Fruit fly (Drosophila melanogaster): ENCODE measurements around the gene B-H1.
A peak's percentile ranks its signal among the peaks of the same experiment; 100 is the strongest.

The B-H1 gene

DNA sequence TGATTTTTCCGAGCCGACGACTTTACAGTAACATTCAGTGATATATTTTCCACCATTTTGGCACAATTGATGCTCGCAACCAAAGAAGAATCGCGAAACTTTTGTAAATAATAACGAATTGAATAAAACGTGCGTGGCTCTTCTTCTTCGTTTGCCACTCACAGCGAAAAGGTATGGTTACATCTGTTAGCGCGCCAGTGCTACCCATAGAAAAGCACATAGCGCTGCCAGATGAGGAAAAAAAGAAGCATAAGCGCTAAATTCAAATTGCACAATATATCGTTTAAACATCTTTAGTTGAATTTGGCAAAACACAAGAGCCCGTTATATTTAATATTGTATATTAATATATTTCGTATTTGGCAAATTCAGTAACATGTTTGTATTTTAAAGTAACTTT is 24.7 kb downstream of the B-H1 start, which contains the start of gene CG8611:
Gene CG8611 (minus strand): TSS at position 159 of the 400 bp plus-strand sequence.
- TF ChIP-seq CG12605 (GFP tag; IDR thresholded peaks at IDR 0.05) = no peak
- no peak for TF ChIP-seq Snoo (tag; optimal IDR thresholded peaks at IDR 0.05)
- TF ChIP-seq Pif1A (GFP tag; optimal IDR thresholded peaks at IDR 0.05) = no peak
- no peak for TF ChIP-seq CG9948 (tag; optimal IDR thresholded peaks at IDR 0.05)
- no peak for TF ChIP-seq CG8159 (tag; optimal IDR thresholded peaks at IDR 0.05)
- no peak for TF ChIP-seq CG15710 (tag; optimal IDR thresholded peaks at IDR 0.05)
- no peak for TF ChIP-seq Ets98B (GFP tag; IDR thresholded peaks at IDR 0.05)
- TF ChIP-seq EcR (GFP tag; optimal IDR thresholded peaks at IDR 0.05) = no peak
- no peak for TF ChIP-seq fd96Ca (GFP tag; IDR thresholded peaks at IDR 0.05)
- TF ChIP-seq CG34367 (tag; optimal IDR thresholded peaks at IDR 0.05) = no peak
- no peak for TF ChIP-seq rn (GFP tag; IDR thresholded peaks at IDR 0.05)
- no peak for TF ChIP-seq CG4496 (GFP tag; IDR thresholded peaks at IDR 0.05)
- TF ChIP-seq CG32121 (GFP tag; IDR thresholded peaks at IDR 0.05) = no peak
- TF ChIP-seq CG17806 (tag; optimal IDR thresholded peaks at IDR 0.05) = no peak
- TF ChIP-seq D1 (tag; optimal IDR thresholded peaks at IDR 0.05) = no peak
- TF ChIP-seq Pif1B (GFP tag; optimal IDR thresholded peaks at IDR 0.05) = no peak

DNA sequence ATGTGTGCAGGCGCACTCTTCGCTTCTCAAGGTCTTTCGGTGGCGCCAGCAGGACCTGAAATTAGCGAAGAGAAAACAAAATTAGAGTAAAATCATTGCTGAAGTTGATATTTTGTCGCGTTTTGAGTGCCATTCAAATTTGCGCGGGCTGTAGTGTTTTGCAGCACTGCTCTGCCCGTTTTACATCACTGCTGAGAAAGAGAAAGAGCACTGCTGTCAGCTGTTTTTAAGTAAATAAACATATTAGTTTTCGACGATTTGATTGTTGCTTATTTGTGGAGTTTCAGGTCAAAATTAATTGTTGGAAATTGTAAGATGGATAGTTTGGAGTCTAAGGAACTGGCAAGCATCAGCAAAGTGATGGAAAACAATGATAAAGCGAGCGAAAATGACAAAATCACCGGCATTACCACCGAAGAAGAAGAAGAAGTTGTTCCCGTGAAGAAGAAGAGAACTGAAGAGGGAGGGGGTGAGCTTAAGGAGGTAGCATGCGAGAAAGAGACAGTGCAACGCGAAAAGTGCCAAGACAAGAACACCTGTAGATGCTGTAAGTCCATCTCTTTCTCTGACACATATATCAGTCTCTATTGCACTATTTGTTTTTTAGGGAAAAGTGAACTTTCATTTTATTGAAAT is 26.1 kb downstream of the B-H1 start, which contains the start of gene ENGase:
Gene ENGase (plus strand): TSS at position 282 of the 636 bp plus-strand sequence.
- TF ChIP-seq D1 (tag; optimal IDR thresholded peaks at IDR 0.05) (no peak), CG13204 (GFP tag; optimal IDR thresholded peaks at IDR 0.05) (no peak), CG14655 (GFP tag; optimal IDR thresholded peaks at IDR 0.05) (no peak), CG8159 (tag; optimal IDR thresholded peaks at IDR 0.05) (no peak), CG12605 (GFP tag; IDR thresholded peaks at IDR 0.05) (peak; percentile 24; the same call in 1 of the 2 replicates), Ets98B (GFP tag; IDR thresholded peaks at IDR 0.05) (no peak), CG32121 (GFP tag; IDR thresholded peaks at IDR 0.05) (no peak), rn (GFP tag; IDR thresholded peaks at IDR 0.05) (no peak), CG10348 (GFP tag; IDR thresholded peaks at IDR 0.05) (no peak), fd96Ca (GFP tag; IDR thresholded peaks at IDR 0.05) (0 out of 3 replicates have a peak, but pooled peaks have one; percentile 37), CG9948 (tag; optimal IDR thresholded peaks at IDR 0.05) (no peak), CG4496 (GFP tag; IDR thresholded peaks at IDR 0.05) (0 out of 3 replicates have a peak, but pooled peaks have one; percentile 13)

DNA sequence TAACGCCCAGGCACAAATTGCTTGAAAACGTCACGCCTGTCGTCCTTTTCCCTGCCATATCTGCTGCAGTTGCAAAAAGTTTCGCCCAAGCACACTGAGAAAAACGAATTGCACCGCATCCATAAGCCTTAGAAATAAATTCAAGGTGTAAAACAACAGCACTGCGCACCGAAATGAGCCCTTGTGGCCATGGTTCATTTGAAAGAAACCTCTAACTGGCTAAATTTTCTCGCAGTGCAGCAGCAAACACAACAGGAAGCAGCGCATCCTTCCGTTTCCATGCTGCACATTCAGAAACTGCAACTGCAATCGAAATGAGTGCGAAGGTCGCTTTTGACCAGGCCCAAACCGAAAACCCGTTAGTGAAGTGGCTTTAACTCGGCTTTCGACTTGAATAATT is 27.1 kb downstream of the B-H1 start:
- TF ChIP-seq Ets98B (GFP tag; IDR thresholded peaks at IDR 0.05) (no peak), CG8301 (tag; optimal IDR thresholded peaks at IDR 0.05) (no peak), CG14655 (GFP tag; optimal IDR thresholded peaks at IDR 0.05) (no peak), Pif1A (GFP tag; optimal IDR thresholded peaks at IDR 0.05) (peak; percentile 7), CG15710 (tag; optimal IDR thresholded peaks at IDR 0.05) (no peak), CG8159 (tag; optimal IDR thresholded peaks at IDR 0.05) (peak; percentile 23), fd96Ca (GFP tag; IDR thresholded peaks at IDR 0.05) (peak; percentile 38; the same call in 1 of the 3 replicates), CG32121 (GFP tag; IDR thresholded peaks at IDR 0.05) (0 out of 2 replicates have a peak, but pooled peaks have one; percentile 19), Snoo (tag; optimal IDR thresholded peaks at IDR 0.05) (no peak), CG4496 (GFP tag; IDR thresholded peaks at IDR 0.05) (peak; percentile 61; the same call in 2 of the 3 replicates)

DNA sequence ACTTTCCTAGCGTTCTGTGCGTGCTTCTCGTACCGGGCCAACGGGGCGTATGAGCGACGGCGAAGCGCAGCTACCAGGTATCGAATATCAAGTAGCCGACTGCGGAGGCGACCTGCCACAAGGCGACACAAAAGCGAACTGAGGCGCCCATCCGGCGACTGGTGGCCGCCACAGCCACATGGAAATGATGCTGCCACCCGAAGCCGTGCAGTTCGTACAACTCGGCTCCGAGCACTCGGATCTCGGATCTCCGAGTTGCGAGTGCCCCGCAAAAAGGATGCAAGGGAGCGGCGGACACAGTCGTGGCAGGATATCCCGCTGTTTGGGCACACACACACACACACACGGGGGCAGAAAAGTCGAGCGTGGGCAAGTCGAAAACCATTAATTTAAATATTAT is 46.6 kb downstream of the B-H1 start, which contains the start of the genes CG12994 and CG46464:
Gene CG12994 (minus strand): TSS at position 115 of the 400 bp plus-strand sequence.
Gene CG46464 (minus strand): TSS at position 115 of the 400 bp plus-strand sequence.
- TF ChIP-seq CG9948 (tag; optimal IDR thresholded peaks at IDR 0.05) = no peak

DNA sequence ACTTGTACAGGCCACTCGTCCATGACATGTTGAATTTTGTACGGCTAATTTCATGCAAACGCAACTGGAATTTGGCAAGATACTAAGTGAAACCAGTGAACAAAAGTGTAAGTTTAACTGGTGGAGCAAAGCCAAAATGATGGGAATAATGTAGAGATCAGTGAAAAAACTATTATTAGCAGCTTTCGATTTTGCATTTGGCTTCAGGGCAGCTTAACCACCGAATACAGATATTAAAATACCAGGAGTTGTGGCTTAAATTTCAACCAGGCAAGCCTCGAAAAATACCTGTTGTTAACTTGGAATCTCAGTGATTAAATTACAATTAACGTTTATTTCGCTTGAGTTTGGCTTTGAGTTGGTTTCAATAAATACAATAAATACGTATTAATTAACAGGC is 51.4 kb downstream of the B-H1 start, which contains the start of gene p-cup:
Gene p-cup (minus strand): TSS at position 101 of the 400 bp plus-strand sequence.
- TF ChIP-seq Pif1B (GFP tag; optimal IDR thresholded peaks at IDR 0.05) = no peak
- no peak for TF ChIP-seq CG12605 (GFP tag; IDR thresholded peaks at IDR 0.05)
- TF ChIP-seq CG14655 (GFP tag; optimal IDR thresholded peaks at IDR 0.05) = no peak
- no peak for TF ChIP-seq rn (GFP tag; IDR thresholded peaks at IDR 0.05)
- TF ChIP-seq CG4496 (GFP tag; IDR thresholded peaks at IDR 0.05) = no peak

DNA sequence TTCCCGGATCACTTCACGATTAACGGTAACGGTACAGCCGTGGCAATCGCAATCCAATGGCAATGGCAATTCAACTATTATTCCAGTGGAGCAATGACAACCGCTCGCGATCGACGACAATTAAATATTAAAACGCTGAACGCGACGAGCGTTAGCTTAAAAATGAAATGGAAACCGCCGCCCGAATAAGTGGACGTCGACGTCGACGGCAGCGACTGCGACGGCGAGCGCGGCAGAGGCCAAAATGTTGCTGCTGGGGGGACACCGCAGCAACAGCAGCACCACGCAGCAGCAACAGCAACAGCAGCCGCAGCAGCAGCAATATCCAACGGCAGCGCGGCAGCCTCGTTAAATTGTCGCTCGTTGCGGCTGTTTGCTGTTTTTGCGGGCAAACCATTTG is 55.2 kb downstream of the B-H1 start, which contains the start of gene CG8568:
Gene CG8568 (minus strand): TSS at position 101 of the 400 bp plus-strand sequence.
- TF ChIP-seq Ets98B (GFP tag; IDR thresholded peaks at IDR 0.05) = peak; percentile 24; the same call in 1 of the 2 replicates
- TF ChIP-seq CG14655 (GFP tag; optimal IDR thresholded peaks at IDR 0.05) = no peak
